Worm (Caenorhabditis elegans): Measurements from ENCODE around the gene C18D11.10.

ce11 chrIII:11807418-11807817 lies at the start of gene C18D11.10:
- TF ChIP-seq nhr-28 (tag; optimal IDR thresholded peaks at IDR 0.05) (no peak), mdl-1 (tag; optimal IDR thresholded peaks at IDR 0.05) (no peak), ceh-88 (GFP tag; IDR thresholded peaks at IDR 0.05) (no peak), lsy-2 (tag; optimal IDR thresholded peaks at IDR 0.05) (no peak), zag-1 (tag; optimal IDR thresholded peaks at IDR 0.05) (no peak), lin-13 (GFP tag; optimal IDR thresholded peaks at IDR 0.05) (no peak), unc-62 (GFP tag; optimal IDR thresholded peaks at IDR 0.05) (no peak), nhr-85 (tag) (no peak)
